Worm (Caenorhabditis elegans) whole organism, L3 larva: ENCODE results near the gene Y56A3A.41.

Experiments used
- R02D3.7 ChIP-seq: fragments of 150-350 bp; optimal IDR thresholded peaks from 2 replicates; lab custom pipeline; 2014; ENCODE audit warnings: missing biosample characterization, missing genetic modification characterization
- ZK546.5 ChIP-seq: sonication (generic microtip); optimal IDR thresholded peaks from 2 replicates; lab custom pipeline; 2017; ENCODE audit warnings: missing biosample characterization, missing genetic modification characterization
- ama-1 ChIP-seq: fragments of 150-350 bp; optimal IDR thresholded peaks from 2 replicates; lab custom pipeline; 2018
- ceh-16 ChIP-seq: sonication (generic microtip); optimal IDR thresholded peaks from 2 replicates; lab custom pipeline; 2017; ENCODE audit warnings: missing biosample characterization, missing genetic modification characterization
- ceh-28 ChIP-seq: fragments of 150-350 bp; optimal IDR thresholded peaks from 2 replicates; lab custom pipeline; 2014; ENCODE audit warnings: missing biosample characterization, missing genetic modification reagents, missing genetic modification characterization
- ceh-82 ChIP-seq: fragments of 150-350 bp; optimal IDR thresholded peaks from 2 replicates; lab custom pipeline; 2014; ENCODE audit warnings: missing biosample characterization, missing genetic modification characterization
- ceh-9 ChIP-seq: sonication (generic microtip); optimal IDR thresholded peaks from 2 replicates; lab custom pipeline; 2018; ENCODE audit warnings: missing biosample characterization, missing genetic modification characterization
- daf-12 ChIP-seq: fragments of 150-350 bp; optimal IDR thresholded peaks from 2 replicates; lab custom pipeline; 2014; ENCODE audit warnings: missing biosample characterization, missing genetic modification reagents, missing genetic modification characterization
- egl-27 ChIP-seq: sonication (generic microtip); optimal IDR thresholded peaks from 4 replicates; lab custom pipeline; 2017; ENCODE audit warnings: missing biosample characterization, missing genetic modification reagents, missing genetic modification characterization
- egl-5 ChIP-seq: fragments of 150-350 bp; optimal IDR thresholded peaks from 2 replicates; lab custom pipeline; 2017; ENCODE audit warnings: missing biosample characterization, missing genetic modification reagents, missing genetic modification characterization, inconsistent platforms
- elt-1 ChIP-seq: fragments of 150-350 bp; optimal IDR thresholded peaks from 2 replicates; lab custom pipeline; 2014; ENCODE audit warnings: missing biosample characterization, missing genetic modification characterization
- elt-2 ChIP-seq: sonication (generic microtip); optimal IDR thresholded peaks from 2 replicates; lab custom pipeline; 2016; ENCODE audit warnings: missing genetic modification reagents, mild to moderate bottlenecking, missing genetic modification characterization, missing compliant biosample characterization
- elt-3 ChIP-seq, 3 experiments: fragments of 150-350 bp in 1 of 3; sonication (generic microtip) in 2 of 3; optimal IDR thresholded peaks; 2 replicates in 2 of 3; 4 replicates in 1 of 3; lab custom pipeline; 2014 to 2017; ENCODE audit warnings: missing biosample characterization in 3 of 3, missing genetic modification characterization in 3 of 3
- eor-1 ChIP-seq, 2 experiments: fragments of 150-350 bp; optimal IDR thresholded peaks; 2 replicates each; lab custom pipeline; 2014 to 2018; ENCODE audit warnings: missing biosample characterization in 2 of 2, missing genetic modification characterization in 2 of 2
- fkh-10 ChIP-seq: sonication (generic microtip); optimal IDR thresholded peaks from 2 replicates; lab custom pipeline; 2017; ENCODE audit warnings: missing biosample characterization, missing genetic modification reagents, missing genetic modification characterization
- hmg-11 ChIP-seq: sonication (generic microtip); optimal IDR thresholded peaks from 2 replicates; lab custom pipeline; 2016; ENCODE audit warnings: missing genetic modification characterization, missing compliant biosample characterization
- jun-1 ChIP-seq: fragments of 150-350 bp; optimal IDR thresholded peaks from 2 replicates; lab custom pipeline; 2014; ENCODE audit warnings: missing biosample characterization, missing genetic modification reagents, missing genetic modification characterization
- lin-15B ChIP-seq: fragments of 150-350 bp; optimal IDR thresholded peaks from 2 replicates; lab custom pipeline; 2014; ENCODE audit warnings: missing biosample characterization, missing genetic modification characterization
- lin-39 ChIP-seq: fragments of 150-350 bp; optimal IDR thresholded peaks from 2 replicates; lab custom pipeline; 2018; ENCODE audit warnings: missing biosample characterization, missing genetic modification reagents, missing genetic modification characterization
- mdl-1 ChIP-seq: fragments of 150-350 bp; optimal IDR thresholded peaks from 2 replicates; lab custom pipeline; 2014; ENCODE audit warnings: missing biosample characterization, missing genetic modification characterization
- mml-1 ChIP-seq: fragments of 150-350 bp; sonication (generic microtip); optimal IDR thresholded peaks from 3 replicates; lab custom pipeline; 2014; ENCODE audit warnings: missing biosample characterization, missing genetic modification characterization
- nfya-1 ChIP-seq: sonication (generic microtip); optimal IDR thresholded peaks from 2 replicates; lab custom pipeline; 2017; ENCODE audit warnings: missing genetic modification characterization, mild to moderate bottlenecking, missing compliant biosample characterization, antibody characterized with exemption, moderate library complexity; ENCODE audit not compliant: insufficient read depth
- nhr-11 ChIP-seq: fragments of 150-350 bp; optimal IDR thresholded peaks from 2 replicates; lab custom pipeline; 2014; ENCODE audit warnings: missing biosample characterization, missing genetic modification characterization
- nhr-237 ChIP-seq: fragments of 150-350 bp; optimal IDR thresholded peaks from 2 replicates; lab custom pipeline; 2014; ENCODE audit warnings: missing biosample characterization, missing genetic modification characterization
- nhr-25 ChIP-seq: sonication (generic microtip); optimal IDR thresholded peaks from 2 replicates; lab custom pipeline; 2017; ENCODE audit warnings: missing biosample characterization, missing genetic modification characterization
- nhr-67 ChIP-seq: fragments of 150-350 bp; optimal IDR thresholded peaks from 2 replicates; lab custom pipeline; 2014; ENCODE audit warnings: missing biosample characterization, missing genetic modification characterization
- nhr-76 ChIP-seq: fragments of 150-350 bp; sonication (generic microtip); optimal IDR thresholded peaks from 5 replicates; lab custom pipeline; 2014; ENCODE audit warnings: missing biosample characterization, missing genetic modification characterization
- pha-4 ChIP-seq: fragments of 150-350 bp; optimal IDR thresholded peaks from 2 replicates; lab custom pipeline; 2014; ENCODE audit warnings: missing biosample characterization, missing genetic modification reagents, missing genetic modification characterization
- pqm-1 ChIP-seq: fragments of 150-350 bp; optimal IDR thresholded peaks from 2 replicates; lab custom pipeline; 2017; ENCODE audit warnings: missing biosample characterization, missing genetic modification characterization, inconsistent platforms
- sea-2 ChIP-seq: fragments of 150-350 bp; sonication (generic microtip); optimal IDR thresholded peaks from 4 replicates; lab custom pipeline; 2014; ENCODE audit warnings: missing biosample characterization, missing genetic modification reagents, missing genetic modification characterization
- skn-1 ChIP-seq: fragments of 150-350 bp; optimal IDR thresholded peaks from 2 replicates; lab custom pipeline; 2014; ENCODE audit warnings: missing biosample characterization, missing genetic modification characterization
- snpc-4 ChIP-seq: fragments of 150-350 bp; optimal IDR thresholded peaks from 2 replicates; lab custom pipeline; 2014; ENCODE audit warnings: missing biosample characterization, missing genetic modification characterization
- tbx-2 ChIP-seq: sonication (generic microtip); optimal IDR thresholded peaks from 2 replicates; lab custom pipeline; 2016; ENCODE audit warnings: mild to moderate bottlenecking, missing genetic modification characterization, missing compliant biosample characterization
- unc-62 ChIP-seq: fragments of 150-350 bp; sonication (generic microtip); optimal IDR thresholded peaks from 4 replicates; lab custom pipeline; 2014; ENCODE audit warnings: missing biosample characterization, missing genetic modification reagents, missing genetic modification characterization
- zag-1 ChIP-seq: fragments of 150-350 bp; optimal IDR thresholded peaks from 2 replicates; lab custom pipeline; 2014; ENCODE audit warnings: missing biosample characterization, missing genetic modification characterization
- ztf-11 ChIP-seq: fragments of 150-350 bp; optimal IDR thresholded peaks from 2 replicates; lab custom pipeline; 2014; ENCODE audit warnings: missing biosample characterization, missing genetic modification characterization
- ztf-4 ChIP-seq: fragments of 150-350 bp; optimal IDR thresholded peaks from 2 replicates; lab custom pipeline; 2014; ENCODE audit warnings: missing biosample characterization, missing genetic modification characterization

The Y56A3A.41 gene

DNA sequence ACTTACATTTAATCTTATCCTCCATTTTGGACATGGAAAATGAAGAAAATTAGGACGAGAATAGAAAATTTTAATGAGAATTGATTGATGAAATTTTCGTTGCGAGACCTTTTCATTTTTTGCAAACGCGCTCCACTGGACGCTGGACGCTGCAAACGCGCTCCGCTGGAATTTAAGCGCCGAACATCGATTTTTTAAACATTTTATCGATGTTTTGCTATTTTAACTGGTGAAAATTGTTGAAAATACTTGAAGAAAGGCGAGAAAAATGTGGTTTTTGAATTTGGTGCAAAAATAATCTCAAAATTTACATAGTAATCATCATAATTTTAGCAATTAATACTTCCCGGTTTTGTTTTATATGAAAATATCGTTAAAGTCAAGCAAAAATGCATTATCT, at the start of gene Y56A3A.41:
Y56A3A.41 (minus strand) TSS at position 101 of the 400 bp plus-strand sequence.
- TF ChIP-seq lin-15B (tag; lab: Kevin White, UChicago) (no peak), nhr-11 (no peak), nhr-25 (tag; lab: Kevin White, UChicago) (no peak), ceh-9 (tag; lab: Kevin White, UChicago) (no peak), pqm-1 (no peak), egl-5 (tag; lab: Kevin White, UChicago) (no peak), eor-1 (tag; optimal IDR thresholded peaks at IDR 0.05; lab: Kevin White, UChicago) (no peak), ceh-28 (tag; lab: Kevin White, UChicago) (no peak), tbx-2 (no peak), jun-1 (no peak), R02D3.7 (tag; lab: Kevin White, UChicago) (no peak), nhr-237 (tag; lab: Kevin White, UChicago) (no peak), snpc-4 (tag; lab: Kevin White, UChicago) (no peak), skn-1 (tag; lab: Kevin White, UChicago) (no peak), mml-1 (tag; lab: Kevin White, UChicago) (no peak), elt-3 (tag; optimal IDR thresholded peaks at IDR 0.05; lab: Kevin White, UChicago) (no peak)

DNA sequence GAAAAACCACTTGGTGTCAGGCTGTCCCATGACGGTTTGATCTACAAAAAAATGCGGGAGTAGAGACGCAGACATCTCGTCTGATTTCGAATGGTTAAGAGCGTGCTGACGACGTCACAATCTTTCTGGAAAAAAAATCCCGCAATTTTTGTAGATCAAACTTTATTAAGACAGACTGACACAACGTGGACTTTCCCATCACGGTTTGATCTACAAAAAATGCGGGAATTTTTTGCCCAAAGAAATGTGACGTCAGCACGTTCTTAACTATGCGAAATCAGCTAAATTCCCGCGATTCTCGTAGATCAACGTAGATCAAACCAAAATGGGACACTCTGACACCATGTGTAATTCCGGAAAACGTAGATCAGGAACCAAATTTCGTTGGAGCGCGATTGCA, 45.7 kb upstream of the Y56A3A.41 start:
- TF ChIP-seq sea-2 (GFP tag; lab: Kevin White, UChicago): no peak
- TF ChIP-seq pqm-1: no peak
- no peak for TF ChIP-seq elt-2 (tag; lab: Kevin White, UChicago)
- no peak for TF ChIP-seq mdl-1 (tag; lab: Kevin White, UChicago)
- no peak for TF ChIP-seq elt-1 (tag; lab: Kevin White, UChicago)
- TF ChIP-seq egl-27 (tag; lab: Kevin White, UChicago): no peak
- no peak for TF ChIP-seq elt-3 (tag; optimal IDR thresholded peaks at IDR 0.05; lab: Kevin White, UChicago)
- TF ChIP-seq R02D3.7 (tag; lab: Kevin White, UChicago): no peak
- TF ChIP-seq tbx-2: no peak
- no peak for TF ChIP-seq ceh-28 (tag; lab: Kevin White, UChicago)
- TF ChIP-seq ztf-4 (tag; lab: Kevin White, UChicago): no peak
- no peak for TF ChIP-seq unc-62 (GFP tag; lab: Kevin White, UChicago)
- TF ChIP-seq ceh-82 (tag; lab: Kevin White, UChicago): no peak
- no peak for TF ChIP-seq ama-1 (lab: Kevin White, UChicago)
- no peak for TF ChIP-seq daf-12 (tag; lab: Kevin White, UChicago)

DNA sequence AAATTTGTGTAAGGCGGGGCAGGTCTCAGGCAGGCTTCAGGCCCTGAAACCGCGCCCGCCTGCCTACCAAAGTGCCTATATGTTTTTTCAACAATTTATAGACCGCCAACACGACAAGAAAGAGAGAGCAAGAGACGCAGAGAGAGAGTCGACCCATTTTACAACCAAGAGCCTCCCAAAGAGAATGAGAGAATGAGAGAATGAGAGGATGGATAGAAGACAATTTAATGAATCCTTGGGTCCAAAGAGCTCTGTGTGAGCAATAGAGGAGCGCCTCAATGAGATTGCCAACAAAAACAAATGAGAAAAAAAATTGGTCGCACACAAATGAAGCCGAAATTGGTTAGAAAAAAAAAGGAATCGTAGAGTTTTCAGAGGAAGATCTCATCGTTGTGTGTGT, 45.1 kb upstream of the Y56A3A.41 start:
- TF ChIP-seq eor-1 (tag; optimal IDR thresholded peaks at IDR 0.05; lab: Kevin White, UChicago) (no peak), nhr-25 (tag; lab: Kevin White, UChicago) (no peak), fkh-10 (no peak), zag-1 (tag; lab: Kevin White, UChicago) (no peak), ZK546.5 (tag; lab: Kevin White, UChicago) (no peak), nfya-1 (tag; lab: Kevin White, UChicago) (peak; percentile 46), nhr-237 (tag; lab: Kevin White, UChicago) (no peak), egl-5 (tag; lab: Kevin White, UChicago) (peak; percentile 28), tbx-2 (no peak)

DNA sequence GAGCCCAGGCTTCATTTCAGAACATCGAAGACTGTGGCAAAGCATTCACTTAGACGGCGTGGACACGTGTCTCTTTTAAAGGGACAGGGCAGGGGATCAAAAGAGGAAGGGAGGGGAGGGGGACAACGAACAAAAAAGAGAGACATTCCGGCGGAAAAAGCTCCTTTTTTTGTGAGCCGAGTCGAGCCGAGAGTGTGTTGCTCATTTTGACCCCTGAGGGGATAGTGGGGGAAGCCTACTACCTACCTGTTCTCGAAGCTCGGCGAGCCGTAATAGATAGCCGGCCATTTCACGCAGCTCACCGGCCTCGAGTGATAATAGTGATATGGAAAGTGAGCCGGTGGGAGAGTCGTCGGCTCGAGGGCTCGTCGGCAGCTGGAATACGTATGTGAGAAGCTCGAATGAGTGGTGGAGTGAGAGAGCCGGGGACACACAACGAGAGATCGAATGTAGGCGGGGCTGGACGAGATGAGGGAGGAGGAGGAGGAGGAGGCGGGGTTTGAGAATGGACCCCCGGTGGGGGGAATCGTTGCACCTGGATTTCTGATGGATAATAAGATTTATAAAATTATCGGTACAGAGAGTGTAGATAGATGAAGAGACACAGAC, 43.9 kb upstream of the Y56A3A.41 start:
- TF ChIP-seq ceh-28 (tag; lab: Kevin White, UChicago) (no peak), ama-1 (lab: Kevin White, UChicago) (peak; percentile 75), pqm-1 (no peak), pha-4 (no peak), lin-39 (no peak), unc-62 (GFP tag; lab: Kevin White, UChicago) (no peak), ceh-82 (tag; lab: Kevin White, UChicago) (no peak), nhr-237 (tag; lab: Kevin White, UChicago) (no peak), nhr-67 (tag; lab: Kevin White, UChicago) (no peak), nhr-76 (tag; lab: Kevin White, UChicago) (no peak), egl-5 (tag; lab: Kevin White, UChicago) (no peak), ceh-16 (no peak), elt-1 (tag; lab: Kevin White, UChicago) (no peak), sea-2 (GFP tag; lab: Kevin White, UChicago) (no peak), nfya-1 (tag; lab: Kevin White, UChicago) (peak; percentile 38), hmg-11 (tag; lab: Kevin White, UChicago) (no peak), ztf-11 (tag; lab: Kevin White, UChicago) (no peak)
